Fruit fly (Drosophila melanogaster) whole organism, embryonic: ENCODE results near the gene Lsd-1.

Experiments
- Atf6 ChIP-seq: fragments of 200-800 bp; sonication (Bioruptor generic); IDR thresholded peaks from 2 replicates; pipeline ENCODE4 v1.3.6; 2022; ENCODE audit warnings: missing biosample characterization, missing genetic modification characterization
- BEAF-32 ChIP-seq: fragments of 200-800 bp; sonication (Bioruptor generic); optimal IDR thresholded peaks from 3 replicates; lab custom pipeline; 2017; ENCODE audit warnings: missing biosample characterization, missing genetic modification characterization, mild to moderate bottlenecking, moderate library complexity, missing genetic modification reagents
- CG10565 ChIP-seq: fragments of 200-800 bp; sonication (Bioruptor generic); optimal IDR thresholded peaks from 3 replicates; lab custom pipeline; 2016; ENCODE audit warnings: missing biosample characterization, mild to moderate bottlenecking, missing genetic modification characterization
- CG12155 ChIP-seq: fragments of 200-800 bp; sonication (Bioruptor generic); optimal IDR thresholded peaks from 3 replicates; lab custom pipeline; 2016; ENCODE audit warnings: missing biosample characterization, missing genetic modification characterization
- CG12659 ChIP-seq: fragments of 200-800 bp; sonication (Bioruptor generic); optimal IDR thresholded peaks from 3 replicates; lab custom pipeline; 2017; ENCODE audit warnings: mild to moderate bottlenecking, missing biosample characterization, missing genetic modification reagents, missing genetic modification characterization
- CG14014 ChIP-seq: fragments of 200-800 bp; sonication (Bioruptor generic); IDR thresholded peaks from 2 replicates; pipeline ENCODE4 v1.3.6; 2022; ENCODE audit warnings: missing biosample characterization, missing genetic modification characterization
- CG14710 ChIP-seq: fragments of 200-800 bp; sonication (Bioruptor generic); optimal IDR thresholded peaks from 3 replicates; lab custom pipeline; 2019; ENCODE audit warnings: missing biosample characterization, mild to moderate bottlenecking, missing genetic modification characterization, moderate library complexity
- CG1647 ChIP-seq: fragments of 200-800 bp; sonication (Bioruptor generic); optimal IDR thresholded peaks from 3 replicates; lab custom pipeline; 2016; ENCODE audit warnings: missing biosample characterization, missing genetic modification characterization
- CG16779 ChIP-seq: fragments of 200-800 bp; sonication (Bioruptor generic); IDR thresholded peaks from 2 replicates; pipeline ENCODE4 v1.3.6; 2022; ENCODE audit warnings: missing biosample characterization, missing genetic modification characterization
- CG16813 ChIP-seq: fragments of 200-800 bp; sonication (Bioruptor generic); IDR thresholded peaks from 3 replicates; pipeline ENCODE4 v1.3.6; 2022; ENCODE audit warnings: missing biosample characterization, missing genetic modification characterization; ENCODE audit not compliant: partially characterized antibody
- CG2116 ChIP-seq: fragments of 200-800 bp; sonication (Bioruptor generic); optimal IDR thresholded peaks from 3 replicates; lab custom pipeline; 2018; ENCODE audit warnings: missing biosample characterization, mild to moderate bottlenecking, missing genetic modification characterization
- CG30431 ChIP-seq: fragments of 200-800 bp; sonication (Bioruptor generic); optimal IDR thresholded peaks from 2 replicates; lab custom pipeline; 2017; ENCODE audit warnings: missing biosample characterization, missing genetic modification characterization
- CG31365 ChIP-seq: fragments of 200-800 bp; sonication (Bioruptor generic); optimal IDR thresholded peaks from 2 replicates; lab custom pipeline; 2018; ENCODE audit warnings: missing biosample characterization, mild to moderate bottlenecking, missing genetic modification characterization
- CG3847 ChIP-seq: fragments of 200-800 bp; sonication (Bioruptor generic); IDR thresholded peaks from 2 replicates; pipeline ENCODE4 v1.3.6; 2022; ENCODE audit warnings: missing biosample characterization, missing genetic modification characterization
- CG4617 ChIP-seq: fragments of 200-800 bp; sonication (Bioruptor generic); optimal IDR thresholded peaks from 3 replicates; lab custom pipeline; 2016; ENCODE audit warnings: missing biosample characterization, missing genetic modification characterization, borderline replicate concordance
- CG4820 ChIP-seq: fragments of 200-800 bp; sonication (Bioruptor generic); optimal IDR thresholded peaks from 3 replicates; lab custom pipeline; 2016; ENCODE audit warnings: missing biosample characterization, missing genetic modification characterization
- CG6654 ChIP-seq: fragments of 200-800 bp; sonication (Bioruptor generic); optimal IDR thresholded peaks from 2 replicates; lab custom pipeline; 2017; ENCODE audit warnings: missing biosample characterization, mild to moderate bottlenecking, missing genetic modification characterization
- CG8388 ChIP-seq: fragments of 200-800 bp; sonication (Bioruptor generic); optimal IDR thresholded peaks from 2 replicates; lab custom pipeline; 2019; ENCODE audit warnings: missing biosample characterization, mild to moderate bottlenecking, missing genetic modification characterization, moderate library complexity
- CG8924 ChIP-seq: fragments of 200-800 bp; optimal IDR thresholded peaks from 3 replicates; lab custom pipeline; 2019; ENCODE audit warnings: missing biosample characterization, mild to moderate bottlenecking, missing genetic modification characterization, moderate library complexity
- CG9797 ChIP-seq: fragments of 200-800 bp; sonication (Bioruptor generic); optimal IDR thresholded peaks from 3 replicates; lab custom pipeline; 2018; ENCODE audit warnings: missing biosample characterization, mild to moderate bottlenecking, missing genetic modification characterization
- CG9932 ChIP-seq: fragments of 200-800 bp; sonication (Bioruptor generic); IDR thresholded peaks from 2 replicates; pipeline ENCODE4 v1.3.6; 2022; ENCODE audit warnings: missing biosample characterization, missing genetic modification characterization
- Dbx ChIP-seq: fragments of 200-800 bp; sonication (Bioruptor generic); IDR thresholded peaks from 3 replicates; pipeline ENCODE4 v1.3.6; 2022; ENCODE audit warnings: missing biosample characterization, missing genetic modification characterization
- Dip3 ChIP-seq: fragments of 200-800 bp; sonication (Bioruptor generic); optimal IDR thresholded peaks from 3 replicates; lab custom pipeline; 2016; ENCODE audit warnings: missing biosample characterization, missing genetic modification characterization
- Doc3 ChIP-seq: fragments of 200-800 bp; sonication (Bioruptor generic); IDR thresholded peaks from 3 replicates; pipeline ENCODE4 v1.3.6; 2022; ENCODE audit warnings: missing biosample characterization, missing genetic modification characterization; ENCODE audit not compliant: partially characterized antibody
- H15 ChIP-seq: fragments of 200-800 bp; sonication (Bioruptor generic); IDR thresholded peaks from 3 replicates; pipeline ENCODE4 v1.3.6; 2022; ENCODE audit warnings: missing biosample characterization, missing genetic modification characterization
- HmgZ ChIP-seq: fragments of 200-800 bp; sonication (Bioruptor generic); optimal IDR thresholded peaks from 2 replicates; lab custom pipeline; 2018; ENCODE audit warnings: missing biosample characterization, mild to moderate bottlenecking, missing genetic modification characterization
- Lhr ChIP-seq: fragments of 200-800 bp; sonication (Bioruptor generic); optimal IDR thresholded peaks from 3 replicates; lab custom pipeline; 2017; ENCODE audit warnings: mild to moderate bottlenecking, missing biosample characterization, missing genetic modification reagents, missing genetic modification characterization
- Meics ChIP-seq: fragments of 200-800 bp; sonication (Bioruptor generic); optimal IDR thresholded peaks from 2 replicates; lab custom pipeline; 2017; ENCODE audit warnings: missing biosample characterization, mild to moderate bottlenecking, missing genetic modification characterization
- Myb ChIP-seq: fragments of 200-800 bp; sonication (Bioruptor generic); optimal IDR thresholded peaks from 2 replicates; lab custom pipeline; 2016; ENCODE audit warnings: missing biosample characterization, missing genetic modification characterization
- NC2β ChIP-seq: fragments of 200-800 bp; sonication (Bioruptor generic); optimal IDR thresholded peaks from 2 replicates; lab custom pipeline; 2016; ENCODE audit warnings: missing biosample characterization, missing genetic modification characterization
- PHDP ChIP-seq: fragments of 200-800 bp; sonication (Bioruptor generic); optimal IDR thresholded peaks from 3 replicates; lab custom pipeline; 2018; ENCODE audit warnings: missing biosample characterization, mild to moderate bottlenecking, missing genetic modification characterization, moderate library complexity
- Rfx ChIP-seq: fragments of 200-800 bp; sonication (Bioruptor generic); IDR thresholded peaks from 2 replicates; pipeline ENCODE4 v1.3.6; 2022; ENCODE audit warnings: missing biosample characterization, missing genetic modification characterization
- Tbp ChIP-seq: fragments of >200 bp; optimal IDR thresholded peaks from 2 replicates; lab custom pipeline; 2018; ENCODE audit warnings: missing biosample characterization, missing genetic modification characterization
- YL-1 ChIP-seq: fragments of 200-800 bp; sonication (Bioruptor generic); optimal IDR thresholded peaks from 3 replicates; lab custom pipeline; 2017; ENCODE audit warnings: missing biosample characterization, mild to moderate bottlenecking, missing genetic modification characterization
- ac ChIP-seq: fragments of 200-800 bp; sonication (Bioruptor generic); optimal IDR thresholded peaks from 3 replicates; lab custom pipeline; 2017; ENCODE audit warnings: missing biosample characterization, mild to moderate bottlenecking, missing genetic modification characterization
- ato ChIP-seq: fragments of 200-800 bp; sonication (Bioruptor generic); IDR thresholded peaks from 2 replicates; pipeline ENCODE4 v1.3.6; 2022; ENCODE audit warnings: missing biosample characterization, missing genetic modification characterization; ENCODE audit not compliant: partially characterized antibody
- bcd ChIP-seq: fragments of 200-800 bp; sonication (Bioruptor generic); optimal IDR thresholded peaks from 2 replicates; lab custom pipeline; 2017; ENCODE audit warnings: missing biosample characterization, mild to moderate bottlenecking, missing genetic modification characterization
- disco-r ChIP-seq: fragments of 200-800 bp; sonication (Bioruptor generic); optimal IDR thresholded peaks from 2 replicates; lab custom pipeline; 2016; ENCODE audit warnings: missing biosample characterization, missing genetic modification characterization
- ems ChIP-seq: fragments of 200-800 bp; sonication (Bioruptor generic); optimal IDR thresholded peaks from 3 replicates; lab custom pipeline; 2016; ENCODE audit warnings: missing biosample characterization, missing genetic modification characterization
- gcm2 ChIP-seq: fragments of 200-800 bp; sonication (Bioruptor generic); optimal IDR thresholded peaks from 2 replicates; lab custom pipeline; 2016; ENCODE audit warnings: missing biosample characterization, missing genetic modification characterization
- grau ChIP-seq: fragments of 200-800 bp; optimal IDR thresholded peaks from 3 replicates; lab custom pipeline; 2019; ENCODE audit warnings: missing biosample characterization, mild to moderate bottlenecking, missing genetic modification characterization, moderate library complexity
- gsb-n ChIP-seq: fragments of 200-800 bp; sonication (Bioruptor generic); optimal IDR thresholded peaks from 3 replicates; lab custom pipeline; 2018; ENCODE audit warnings: missing biosample characterization, mild to moderate bottlenecking, missing genetic modification characterization
- hbn ChIP-seq: fragments of 200-800 bp; sonication (Bioruptor generic); IDR thresholded peaks from 2 replicates; pipeline ENCODE4 v1.3.6; 2022; ENCODE audit warnings: missing biosample characterization, missing genetic modification characterization; ENCODE audit not compliant: partially characterized antibody
- hth ChIP-seq: fragments of >200 bp; optimal IDR thresholded peaks from 2 replicates; lab custom pipeline; 2017; ENCODE audit warnings: inconsistent platforms
- lbe ChIP-seq: fragments of 200-800 bp; sonication (Bioruptor generic); optimal IDR thresholded peaks from 2 replicates; lab custom pipeline; 2016; ENCODE audit warnings: missing biosample characterization, mild to moderate bottlenecking, missing genetic modification characterization
- onecut ChIP-seq: fragments of 200-800 bp; sonication (Bioruptor generic); IDR thresholded peaks from 2 replicates; pipeline ENCODE4 v1.3.6; 2022; ENCODE audit warnings: missing biosample characterization, missing genetic modification characterization
- shn ChIP-seq: fragments of 200-800 bp; sonication (Bioruptor generic); optimal IDR thresholded peaks from 3 replicates; lab custom pipeline; 2016; ENCODE audit warnings: missing biosample characterization, missing genetic modification characterization
- unpg ChIP-seq: fragments of 200-800 bp; sonication (Bioruptor generic); optimal IDR thresholded peaks from 3 replicates; lab custom pipeline; 2018; ENCODE audit warnings: missing biosample characterization, mild to moderate bottlenecking, missing genetic modification characterization, moderate library complexity
- vfl ChIP-seq: fragments of 200-800 bp; sonication (Bioruptor generic); optimal IDR thresholded peaks from 2 replicates; lab custom pipeline; 2016; ENCODE audit warnings: missing biosample characterization, missing genetic modification characterization

The Lsd-1 gene

dm6 chr3R:23760219-23761018, 3.2 kb upstream of the Lsd-1 start, which contains the start of gene SdhD (continued):
- peak; percentile 16 for TF ChIP-seq CG14710
- peak; percentile 31 for TF ChIP-seq CG12155 (GFP tag; lab: Kevin White, UChicago)
- TF ChIP-seq HmgZ (tag; lab: Kevin White, UChicago), result peak; percentile 55
- TF ChIP-seq gsb-n, result no peak
- TF ChIP-seq CG16813 (GFP tag; lab: Robert Waterston, UW), result peak; percentile 12; the same call in 1 of the 3 replicates
- TF ChIP-seq CG8924 (tag; lab: Kevin White, UChicago), result no peak
- peak; percentile 10 for TF ChIP-seq grau
- peak; percentile 0 for TF ChIP-seq shn (GFP tag; lab: Kevin White, UChicago)
- no peak for TF ChIP-seq disco-r (GFP tag; lab: Kevin White, UChicago)
- peak; percentile 56 for TF ChIP-seq CG9932
- peak; percentile 21 for TF ChIP-seq CG2116 (GFP tag; lab: Kevin White, UChicago)
- no peak for TF ChIP-seq CG10565
- TF ChIP-seq vfl (GFP tag; lab: Kevin White, UChicago), result peak; percentile 53
- peak; percentile 77 for TF ChIP-seq CG4617 (GFP tag; lab: Kevin White, UChicago)
- TF ChIP-seq CG3847 (GFP tag; lab: Robert Waterston, UW), result 0 out of 2 replicates have a peak, but pooled peaks have one; percentile 25
- TF ChIP-seq onecut, result peak; percentile 48; the same call in 1 of the 2 replicates
- no peak for TF ChIP-seq CG30431 (GFP tag; lab: Kevin White, UChicago)
- peak; percentile 38 for TF ChIP-seq lbe (GFP tag; lab: Kevin White, UChicago)
- TF ChIP-seq YL-1 (GFP tag; lab: Kevin White, UChicago), result peak; percentile 75
- TF ChIP-seq hth (lab: Kevin White, UChicago), result no peak
- TF ChIP-seq hbn (GFP tag; lab: Robert Waterston, UW), result peak; percentile 47; the same call in 1 of the 2 replicates
- TF ChIP-seq NC2β (GFP tag; lab: Kevin White, UChicago), result peak; percentile 29
- no peak for TF ChIP-seq CG8388 (GFP tag; lab: Kevin White, UChicago)
- peak; percentile 18; the same call in 1 of the 3 replicates for TF ChIP-seq H15 (GFP tag; lab: Robert Waterston, UW)
- TF ChIP-seq unpg (GFP tag; lab: Kevin White, UChicago), result peak; percentile 6
- TF ChIP-seq CG6654 (GFP tag; lab: Kevin White, UChicago), result no peak
- no peak for TF ChIP-seq Tbp (GFP tag; lab: Kevin White, UChicago)
- TF ChIP-seq Meics (GFP tag; lab: Kevin White, UChicago), result peak; percentile 34
- peak; percentile 7; the same call in 1 of the 2 replicates for TF ChIP-seq CG14014 (GFP tag; lab: Robert Waterston, UW)
- TF ChIP-seq Rfx (GFP tag; lab: Robert Waterston, UW), result peak; percentile 35; the same call in 1 of the 2 replicates
- peak; percentile 48 for TF ChIP-seq BEAF-32 (GFP tag; lab: Kevin White, UChicago)
- TF ChIP-seq Dbx (GFP tag; lab: Robert Waterston, UW), result peak; percentile 25; the same call in 1 of the 3 replicates
- TF ChIP-seq Atf6, result peak; percentile 16; the same call in 1 of the 2 replicates
- no peak for TF ChIP-seq ac (GFP tag; lab: Kevin White, UChicago)
- TF ChIP-seq Dip3 (GFP tag; lab: Kevin White, UChicago), result no peak
- TF ChIP-seq CG4820 (GFP tag; lab: Kevin White, UChicago), result peak; percentile 10
- TF ChIP-seq Lhr (GFP tag; lab: Kevin White, UChicago), result no peak
- TF ChIP-seq CG12659, result peak; percentile 53
- peak; percentile 53 for TF ChIP-seq Myb
- peak; percentile 38; the same call in 1 of the 3 replicates for TF ChIP-seq Doc3
- TF ChIP-seq bcd (GFP tag; lab: Kevin White, UChicago), result no peak
- peak; percentile 40 for TF ChIP-seq ems (GFP tag; lab: Kevin White, UChicago)
- peak; percentile 22 for TF ChIP-seq PHDP
- TF ChIP-seq CG16779 (GFP tag; lab: Robert Waterston, UW), result no peak
- TF ChIP-seq gcm2 (GFP tag; lab: Kevin White, UChicago), result no peak
- TF ChIP-seq ato, result peak; percentile 71; the same call in 1 of the 2 replicates
- TF ChIP-seq CG31365, result no peak
- no peak for TF ChIP-seq CG9797
- no peak for TF ChIP-seq CG1647 (GFP tag; lab: Kevin White, UChicago)
